Fruit fly (Drosophila melanogaster) whole organism, embryonic: ENCODE results near the gene GIIIspla2.

Experiments
- Aef1 ChIP-seq: fragments of 200-800 bp; sonication (Bioruptor generic); IDR thresholded peaks from 3 replicates; pipeline ENCODE4 v1.3.6; 2022; ENCODE audit warnings: missing biosample characterization, missing genetic modification characterization
- Atf-2 ChIP-seq: fragments of 200-800 bp; sonication (Bioruptor generic); optimal IDR thresholded peaks from 2 replicates; lab custom pipeline; 2016; ENCODE audit warnings: missing biosample characterization, missing genetic modification characterization
- CG13624 ChIP-seq: fragments of 200-800 bp; sonication (Bioruptor generic); optimal IDR thresholded peaks from 2 replicates; lab custom pipeline; 2016; ENCODE audit warnings: missing biosample characterization, missing genetic modification characterization
- CG14965 ChIP-seq: fragments of 200-800 bp; sonication (Bioruptor generic); optimal IDR thresholded peaks from 2 replicates; lab custom pipeline; 2016; ENCODE audit warnings: missing biosample characterization, missing genetic modification characterization, borderline replicate concordance
- CG15073 ChIP-seq: fragments of 200-800 bp; sonication (Bioruptor generic); optimal IDR thresholded peaks from 2 replicates; lab custom pipeline; 2016; ENCODE audit warnings: missing biosample characterization, missing genetic modification characterization
- CG15479 ChIP-seq: fragments of 200-800 bp; sonication (Bioruptor generic); optimal IDR thresholded peaks from 3 replicates; lab custom pipeline; 2019; ENCODE audit warnings: missing biosample characterization, mild to moderate bottlenecking, missing genetic modification characterization, moderate library complexity
- CG15514 ChIP-seq: fragments of 200-800 bp; sonication (Bioruptor generic); optimal IDR thresholded peaks from 3 replicates; lab custom pipeline; 2017; ENCODE audit warnings: missing biosample characterization, missing genetic modification characterization, mild to moderate bottlenecking, moderate library complexity, missing genetic modification reagents
- CG1602 ChIP-seq: fragments of 200-800 bp; sonication (Bioruptor generic); optimal IDR thresholded peaks from 3 replicates; lab custom pipeline; 2016; ENCODE audit warnings: missing biosample characterization, missing genetic modification characterization
- CG17612 ChIP-seq: fragments of 200-800 bp; sonication (Bioruptor generic); IDR thresholded peaks from 2 replicates; pipeline ENCODE4 v1.3.6; 2022; ENCODE audit warnings: missing biosample characterization, missing genetic modification characterization
- CG17829 ChIP-seq: fragments of 200-800 bp; optimal IDR thresholded peaks from 2 replicates; lab custom pipeline; 2019; ENCODE audit warnings: missing biosample characterization, mild to moderate bottlenecking, missing genetic modification characterization, moderate library complexity
- CG18011 ChIP-seq: fragments of 200-800 bp; sonication (Bioruptor generic); optimal IDR thresholded peaks from 2 replicates; lab custom pipeline; 2017; ENCODE audit warnings: missing biosample characterization, missing genetic modification characterization, mild to moderate bottlenecking, moderate library complexity, missing genotype
- CG2129 ChIP-seq: fragments of 200-800 bp; sonication (Bioruptor generic); IDR thresholded peaks from 2 replicates; pipeline ENCODE4 v1.3.6; 2022; ENCODE audit warnings: missing biosample characterization, missing genetic modification characterization; ENCODE audit not compliant: partially characterized antibody
- CG2875 ChIP-seq: fragments of 200-800 bp; sonication (Bioruptor generic); optimal IDR thresholded peaks from 2 replicates; lab custom pipeline; 2017; ENCODE audit warnings: missing biosample characterization, mild to moderate bottlenecking, missing genetic modification characterization, missing genetic modification reagents
- CG30020 ChIP-seq: fragments of 200-800 bp; optimal IDR thresholded peaks from 2 replicates; lab custom pipeline; 2019; ENCODE audit warnings: missing biosample characterization, mild to moderate bottlenecking, missing genetic modification characterization, moderate library complexity
- CG6272 ChIP-seq: fragments of 200-800 bp; sonication (Bioruptor generic); IDR thresholded peaks from 2 replicates; pipeline ENCODE4 v1.3.6; 2022; ENCODE audit warnings: missing biosample characterization, missing genetic modification characterization
- CG7928 ChIP-seq: fragments of 200-800 bp; sonication (Bioruptor generic); optimal IDR thresholded peaks from 2 replicates; lab custom pipeline; 2017; ENCODE audit warnings: missing biosample characterization, mild to moderate bottlenecking, missing genetic modification characterization
- CG8478 ChIP-seq: fragments of >200 bp; optimal IDR thresholded peaks from 2 replicates; lab custom pipeline; 2018
- CG9609 ChIP-seq: fragments of 200-800 bp; sonication (Bioruptor generic); optimal IDR thresholded peaks from 3 replicates; lab custom pipeline; 2016; ENCODE audit warnings: missing biosample characterization, missing genetic modification characterization
- CG9727 ChIP-seq: fragments of 200-800 bp; sonication (Bioruptor generic); optimal IDR thresholded peaks from 3 replicates; lab custom pipeline; 2017; ENCODE audit warnings: missing biosample characterization, mild to moderate bottlenecking, missing genetic modification characterization
- CG9797 ChIP-seq: fragments of 200-800 bp; sonication (Bioruptor generic); optimal IDR thresholded peaks from 3 replicates; lab custom pipeline; 2018; ENCODE audit warnings: missing biosample characterization, mild to moderate bottlenecking, missing genetic modification characterization
- Doc2 ChIP-seq: fragments of 200-800 bp; sonication (Bioruptor generic); IDR thresholded peaks from 2 replicates; pipeline ENCODE4 v1.3.6; 2022; ENCODE audit warnings: missing biosample characterization, missing genetic modification characterization
- E2f1 ChIP-seq: fragments of 200-800 bp; sonication (Bioruptor generic); IDR thresholded peaks from 2 replicates; pipeline ENCODE4 v1.3.6; 2022; ENCODE audit warnings: missing biosample characterization, missing genetic modification characterization
- GATAe ChIP-seq: fragments of 200-800 bp; sonication (Bioruptor generic); conservative IDR thresholded peaks from 2 replicates; pipeline ENCODE4 v1.3.6; 2022; ENCODE audit warnings: missing biosample characterization, missing genetic modification characterization
- Jarid2 ChIP-seq: fragments of 200-800 bp; sonication (Bioruptor generic); optimal IDR thresholded peaks from 3 replicates; lab custom pipeline; 2017; ENCODE audit warnings: mild to moderate bottlenecking, missing biosample characterization, missing genetic modification reagents, missing genetic modification characterization
- Kr ChIP-seq: fragments of 200-800 bp; sonication (Bioruptor generic); optimal IDR thresholded peaks from 2 replicates; lab custom pipeline; 2017; ENCODE audit warnings: missing biosample characterization, mild to moderate bottlenecking, missing genetic modification characterization
- Lpt ChIP-seq: fragments of >200 bp; optimal IDR thresholded peaks from 2 replicates; lab custom pipeline; 2018; ENCODE audit warnings: missing biosample characterization, missing genetic modification characterization
- MESR4 ChIP-seq: fragments of 200-800 bp; sonication (Bioruptor generic); optimal IDR thresholded peaks from 2 replicates; lab custom pipeline; 2018; ENCODE audit warnings: missing biosample characterization, mild to moderate bottlenecking, missing genetic modification characterization, moderate library complexity
- Med ChIP-seq: fragments of 200-800 bp; sonication (Bioruptor generic); peaks from one replicate; lab custom pipeline; 2016; ENCODE audit warnings: missing biosample characterization, missing genetic modification characterization, mild to moderate bottlenecking, inconsistent platforms, moderate library complexity
- NFAT ChIP-seq: fragments of 200-800 bp; sonication (Bioruptor generic); IDR thresholded peaks from 2 replicates; pipeline ENCODE4 v1.3.6; 2022; ENCODE audit warnings: missing biosample characterization, missing genetic modification characterization
- NfI ChIP-seq: fragments of 200-800 bp; sonication (Bioruptor generic); optimal IDR thresholded peaks from 3 replicates; lab custom pipeline; 2018; ENCODE audit warnings: missing biosample characterization, mild to moderate bottlenecking, missing genetic modification characterization, moderate library complexity
- Side ChIP-seq: fragments of 200-800 bp; sonication (Bioruptor generic); optimal IDR thresholded peaks from 2 replicates; lab custom pipeline; 2016; ENCODE audit warnings: missing biosample characterization, missing genetic modification characterization
- Sin3A ChIP-seq: fragments of >200 bp; optimal IDR thresholded peaks from 2 replicates; lab custom pipeline; 2018
- Sox100B ChIP-seq: fragments of 200-800 bp; sonication (Bioruptor generic); optimal IDR thresholded peaks from 3 replicates; lab custom pipeline; 2018; ENCODE audit warnings: missing biosample characterization, mild to moderate bottlenecking, missing genetic modification characterization
- TFAM ChIP-seq: fragments of 200-800 bp; sonication (Bioruptor generic); optimal IDR thresholded peaks from 2 replicates; lab custom pipeline; 2017; ENCODE audit warnings: missing biosample characterization, missing genetic modification characterization, inconsistent platforms
- Taf1 ChIP-seq: fragments of 200-800 bp; sonication (Bioruptor generic); IDR thresholded peaks from 2 replicates; pipeline ENCODE4 v1.3.6; 2022; ENCODE audit warnings: missing biosample characterization, missing genetic modification characterization
- ab ChIP-seq: fragments of 200-800 bp; sonication (Bioruptor generic); optimal IDR thresholded peaks from 2 replicates; lab custom pipeline; 2016; ENCODE audit warnings: missing biosample characterization, missing genetic modification characterization
- ac ChIP-seq: fragments of 200-800 bp; sonication (Bioruptor generic); optimal IDR thresholded peaks from 3 replicates; lab custom pipeline; 2017; ENCODE audit warnings: missing biosample characterization, mild to moderate bottlenecking, missing genetic modification characterization
- amos ChIP-seq: fragments of 200-800 bp; sonication (Bioruptor generic); IDR thresholded peaks from 2 replicates; pipeline ENCODE4 v1.3.6; 2022; ENCODE audit warnings: missing biosample characterization, missing genetic modification characterization; ENCODE audit not compliant: partially characterized antibody
- ato ChIP-seq: fragments of 200-800 bp; sonication (Bioruptor generic); IDR thresholded peaks from 2 replicates; pipeline ENCODE4 v1.3.6; 2022; ENCODE audit warnings: missing biosample characterization, missing genetic modification characterization; ENCODE audit not compliant: partially characterized antibody
- bbx ChIP-seq: fragments of 200-800 bp; sonication (Bioruptor generic); IDR thresholded peaks from 2 replicates; pipeline ENCODE4 v1.3.6; 2022; ENCODE audit warnings: missing biosample characterization, missing genetic modification characterization; ENCODE audit not compliant: partially characterized antibody
- chn ChIP-seq: fragments of 200-800 bp; sonication (Bioruptor generic); optimal IDR thresholded peaks from 2 replicates; lab custom pipeline; 2016; ENCODE audit warnings: missing biosample characterization, missing genetic modification characterization
- dpn ChIP-seq, 2 experiments: fragments of 200-800 bp; sonication (Bioruptor generic); optimal IDR thresholded peaks; 3 replicates each; lab custom pipeline; 2016; ENCODE audit warnings: missing biosample characterization in 2 of 2, missing genetic modification characterization in 2 of 2
- mam ChIP-seq: fragments of 200-800 bp; sonication (Bioruptor generic); optimal IDR thresholded peaks from 3 replicates; lab custom pipeline; 2016; ENCODE audit warnings: missing biosample characterization, missing genetic modification characterization
- onecut ChIP-seq: fragments of 200-800 bp; sonication (Bioruptor generic); IDR thresholded peaks from 2 replicates; pipeline ENCODE4 v1.3.6; 2022; ENCODE audit warnings: missing biosample characterization, missing genetic modification characterization
- otp ChIP-seq: fragments of 200-800 bp; sonication (Bioruptor generic); IDR thresholded peaks from 3 replicates; pipeline ENCODE4, ENCODE4 v1.3.6; 2022; ENCODE audit warnings: missing biosample characterization, missing genetic modification characterization
- pita ChIP-seq: fragments of 200-800 bp; sonication (Bioruptor generic); optimal IDR thresholded peaks from 2 replicates; lab custom pipeline; 2017; ENCODE audit warnings: missing biosample characterization, mild to moderate bottlenecking, missing genetic modification characterization
- pros ChIP-seq: fragments of 200-800 bp; sonication (Bioruptor generic); optimal IDR thresholded peaks from 3 replicates; lab custom pipeline; 2019; ENCODE audit warnings: missing biosample characterization, mild to moderate bottlenecking, missing genetic modification characterization, moderate library complexity
- sug ChIP-seq: fragments of 200-800 bp; optimal IDR thresholded peaks from 2 replicates; lab custom pipeline; 2019; ENCODE audit warnings: missing biosample characterization, mild to moderate bottlenecking, missing genetic modification characterization, moderate library complexity
- tna ChIP-seq: fragments of 200-800 bp; sonication (Bioruptor generic); IDR thresholded peaks from 2 replicates; pipeline ENCODE4 v1.3.6; 2022; ENCODE audit warnings: missing biosample characterization, missing genetic modification characterization; ENCODE audit not compliant: partially characterized antibody
- vvl ChIP-seq: fragments of 200-800 bp; sonication (Bioruptor generic); IDR thresholded peaks from 2 replicates; pipeline ENCODE4 v1.3.6; 2022; ENCODE audit warnings: missing biosample characterization, missing genetic modification characterization
- wdn ChIP-seq: fragments of 200-800 bp; sonication (Bioruptor generic); IDR thresholded peaks from 2 replicates; pipeline ENCODE4 v1.3.6; 2022; ENCODE audit warnings: missing biosample characterization, missing genetic modification characterization
- yki ChIP-seq: fragments of >200 bp; optimal IDR thresholded peaks from 3 replicates; lab custom pipeline; 2018

GIIIspla2 gene

dm6 chrX:8143537-8143936 lies 13.9 kb upstream of the GIIIspla2 start, which contains the start of gene CG17982 (continued):
- TF ChIP-seq amos (GFP tag; lab: Robert Waterston, UW) (no peak; the same call in 1 of the 2 replicates), CG15073 (GFP tag; lab: Kevin White, UChicago) (peak; percentile 31), mam (GFP tag; lab: Kevin White, UChicago) (peak; percentile 90), CG15479 (GFP tag; lab: Kevin White, UChicago) (no peak), Side (GFP tag; lab: Kevin White, UChicago) (peak; percentile 88), Jarid2 (GFP tag; lab: Kevin White, UChicago) (no peak), TFAM (GFP tag; lab: Kevin White, UChicago) (peak; percentile 5), Atf-2 (GFP tag; lab: Kevin White, UChicago) (peak; percentile 72), E2f1 (GFP tag; lab: Robert Waterston, UW) (peak; percentile 79), CG9797 (GFP tag; lab: Kevin White, UChicago) (no peak), onecut (peak; percentile 65), Taf1 (GFP tag; lab: Robert Waterston, UW) (peak; percentile 57), CG6272 (0 out of 2 replicates have a peak, but pooled peaks have one; percentile 34), bbx (GFP tag; lab: Robert Waterston, UW) (peak; percentile 10; the same call in 1 of the 2 replicates), dpn (GFP tag; optimal IDR thresholded peaks at IDR 0.05; lab: Kevin White, UChicago) (peak; percentile 80 to 83), sug (peak; percentile 87), CG15514 (peak; percentile 93), CG9727 (GFP tag; lab: Kevin White, UChicago) (peak; percentile 79), CG30020 (tag; lab: Kevin White, UChicago) (peak; percentile 64), GATAe (GFP tag; lab: Robert Waterston, UW) (no peak), CG2875 (peak; percentile 58), ac (GFP tag; lab: Kevin White, UChicago) (peak; percentile 5), ab (GFP tag; lab: Kevin White, UChicago) (peak; percentile 18), CG9609 (GFP tag; lab: Kevin White, UChicago) (peak; percentile 76), MESR4 (GFP tag; lab: Kevin White, UChicago) (peak; percentile 51), pita (no peak), NFAT (GFP tag; lab: Robert Waterston, UW) (peak; percentile 66), CG1602 (GFP tag; lab: Kevin White, UChicago) (peak; percentile 68), CG13624 (GFP tag; lab: Kevin White, UChicago) (peak; percentile 89), tna (no peak), Kr (GFP tag; lab: Kevin White, UChicago) (no peak), Sin3A (lab: Kevin White, UChicago) (no peak), otp (GFP tag; lab: Robert Waterston, UW) (peak; percentile 69; the same call in 2 of the 3 replicates), ato (GFP tag; lab: Robert Waterston, UW) (no peak), CG18011 (GFP tag; lab: Kevin White, UChicago) (peak; percentile 73), Sox100B (GFP tag; lab: Kevin White, UChicago) (no peak), NfI (GFP tag; lab: Kevin White, UChicago) (peak; percentile 88), Doc2 (no peak), pros (GFP tag; lab: Kevin White, UChicago) (peak; percentile 3), CG14965 (GFP tag; lab: Kevin White, UChicago) (no peak), CG17829 (tag; lab: Kevin White, UChicago) (peak; percentile 85), Lpt (GFP tag; lab: Kevin White, UChicago) (no peak), CG17612 (GFP tag; lab: Robert Waterston, UW) (peak; percentile 68), yki (lab: Kevin White, UChicago) (no peak), CG7928 (GFP tag; lab: Kevin White, UChicago) (peak; percentile 47), CG2129 (no peak), vvl (GFP tag; lab: Robert Waterston, UW) (peak; percentile 87), CG8478 (lab: Kevin White, UChicago) (no peak), Aef1 (GFP tag; lab: Robert Waterston, UW) (peak; percentile 66), chn (GFP tag; lab: Kevin White, UChicago) (peak; percentile 86), wdn (GFP tag; lab: Robert Waterston, UW) (peak; percentile 80), Med (GFP tag; lab: Kevin White, UChicago) (peak; percentile 98)
